Fruit fly (Drosophila melanogaster): ENCODE results near the gene corolla.

corolla gene

dm6 chrX:17629317-17629716, 2.5 kb downstream of the corolla start, which contains the start of gene CG8326:
Gene CG8326 (minus strand): TSS chrX:17629492.
- TF ChIP-seq noc (tag; optimal IDR thresholded peaks at IDR 0.05) = no peak

- peak; percentile 10 for TF ChIP-seq noc (tag; optimal IDR thresholded peaks at IDR 0.05)
Observed at dm6 chrX:17627090-17627992, 4.5 kb downstream of the corolla start, which contains the start of gene stas. Gene stas (minus strand): TSS chrX:17627895.

DNA sequence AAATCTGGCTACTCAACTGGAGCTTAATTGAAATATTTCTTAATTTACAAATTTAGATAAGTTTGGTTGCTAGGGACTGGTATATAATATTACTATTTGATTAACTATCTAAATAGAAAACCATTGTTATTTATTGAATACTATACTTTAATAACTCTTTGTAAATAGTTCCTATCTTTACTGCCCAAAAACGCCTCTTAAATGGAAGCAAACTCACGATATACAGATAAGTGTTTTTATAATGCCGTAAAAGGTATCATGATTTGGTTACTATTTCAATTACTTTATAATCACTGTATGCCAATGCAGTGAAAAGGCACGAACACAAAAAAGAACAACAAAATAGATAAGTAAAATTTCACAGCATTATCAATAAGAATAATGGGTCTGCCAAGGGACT, 6.0 kb downstream of the corolla start:
- TF ChIP-seq noc (tag; optimal IDR thresholded peaks at IDR 0.05) = peak; percentile 31

dm6 chrX:17624983-17625401, 6.9 kb downstream of the corolla start:
- TF ChIP-seq noc (tag; optimal IDR thresholded peaks at IDR 0.05) = peak; percentile 97

DNA sequence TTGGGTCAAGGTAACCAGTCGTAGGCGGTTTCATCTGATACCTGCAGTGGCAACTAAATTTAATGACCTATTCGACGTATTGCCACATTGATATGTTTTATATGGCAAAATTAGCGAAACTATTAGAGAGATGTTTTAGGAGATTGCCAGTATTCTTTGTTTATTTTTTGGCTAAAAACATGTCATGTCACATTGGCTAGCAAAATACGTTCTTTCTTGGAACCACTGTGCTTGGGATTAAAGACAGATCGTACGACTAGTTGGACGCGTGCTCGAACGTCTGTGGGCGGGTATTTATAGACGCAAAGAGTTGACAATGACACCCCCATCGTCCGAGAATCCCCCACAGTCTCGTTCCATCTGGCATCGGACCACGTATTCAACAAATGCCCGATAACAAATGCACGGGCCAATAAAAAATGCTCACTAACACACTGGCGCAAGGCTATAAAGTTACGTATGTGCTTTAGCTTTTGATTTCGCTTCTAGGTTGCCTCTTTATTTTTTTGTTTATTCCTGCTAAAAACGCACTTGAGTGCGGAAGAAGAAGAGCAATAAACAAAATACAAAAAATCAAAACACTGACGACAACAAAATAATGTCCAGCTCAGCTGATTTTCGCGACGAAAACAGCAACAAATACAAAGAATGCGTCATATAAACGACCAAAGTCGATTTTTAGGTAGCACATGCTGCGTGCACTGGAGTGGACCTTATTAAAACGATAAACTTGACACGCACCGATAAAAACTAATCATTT, 7.4 kb downstream of the corolla start:
- no peak for TF ChIP-seq noc (tag; optimal IDR thresholded peaks at IDR 0.05)

- TF ChIP-seq noc (tag; optimal IDR thresholded peaks at IDR 0.05) = no peak
Observed at dm6 chrX:17622187-17622586, 9.7 kb downstream of the corolla start.

DNA sequence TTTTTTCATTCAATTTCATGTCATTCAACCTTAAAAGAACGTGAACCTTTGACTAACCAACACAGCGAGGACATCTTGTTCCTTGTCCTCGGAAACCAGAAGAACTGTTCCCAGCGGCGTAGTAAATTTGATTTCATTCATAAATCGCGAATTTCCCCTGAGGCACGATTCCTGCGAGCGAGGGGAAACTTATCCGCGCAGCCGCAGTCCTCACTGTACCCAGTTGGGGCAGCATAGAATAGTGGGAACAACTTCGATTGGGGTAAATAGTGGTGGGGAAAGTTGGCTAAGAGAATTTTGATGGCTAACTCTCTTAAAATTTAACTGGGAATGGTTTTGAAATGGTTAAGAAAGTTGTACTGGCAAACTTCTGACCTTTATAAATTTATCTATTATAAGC, 20.4 kb downstream of the corolla start:
- TF ChIP-seq noc (tag; optimal IDR thresholded peaks at IDR 0.05) = no peak

dm6 chrX:17602466-17602865, 29.4 kb downstream of the corolla start:
- TF ChIP-seq noc (tag; optimal IDR thresholded peaks at IDR 0.05) = no peak

DNA sequence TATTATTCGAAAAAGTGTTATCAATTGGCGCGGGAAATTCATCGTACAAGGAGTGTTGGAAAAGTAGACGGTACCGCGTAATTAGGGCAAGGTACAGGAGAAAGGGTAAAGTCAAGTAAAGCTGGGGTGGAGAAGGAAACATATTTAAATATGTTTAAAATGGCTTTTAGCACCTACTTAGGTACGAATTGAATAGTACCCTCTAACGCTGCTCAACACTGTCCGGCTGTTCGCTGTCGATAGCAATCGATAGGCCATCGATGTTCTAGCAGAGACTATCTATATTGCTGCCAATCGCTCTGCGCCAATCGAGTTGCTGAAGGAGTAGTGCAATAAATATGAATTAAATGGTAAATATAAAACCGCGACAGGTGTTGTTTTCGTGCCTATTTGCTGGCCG, 32.5 kb downstream of the corolla start, which contains the start of gene X11L:
X11L (plus strand) TSS at position 279 of the 400 bp plus-strand sequence.
- TF ChIP-seq noc (tag; optimal IDR thresholded peaks at IDR 0.05) = no peak

dm6 chrX:17597622-17598021, 34.2 kb downstream of the corolla start:
- TF ChIP-seq noc (tag; optimal IDR thresholded peaks at IDR 0.05) = no peak

DNA sequence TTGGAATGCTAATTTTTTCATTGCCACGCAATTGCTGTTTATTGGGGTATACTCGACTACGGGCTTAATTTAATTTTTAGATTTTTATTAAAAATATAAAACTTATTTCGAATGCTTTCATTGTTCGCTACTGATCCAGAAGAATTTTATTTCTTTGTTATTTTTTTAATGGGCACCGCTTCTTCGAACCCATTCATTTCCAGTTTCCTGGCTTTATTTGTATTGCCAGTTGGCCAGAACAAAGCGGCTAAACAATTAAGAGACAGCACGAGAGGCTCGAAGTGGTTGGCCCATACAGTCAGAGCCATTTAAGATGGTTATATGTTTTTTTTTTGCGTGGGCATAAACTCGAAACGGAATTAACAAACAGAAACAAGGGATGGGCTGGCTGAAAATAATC, 36.0 kb downstream of the corolla start:
- TF ChIP-seq noc (tag; optimal IDR thresholded peaks at IDR 0.05) = peak; percentile 88

dm6 chrX:17594745-17595144, 37.1 kb downstream of the corolla start:
- no peak for TF ChIP-seq noc (tag; optimal IDR thresholded peaks at IDR 0.05)

- no peak for TF ChIP-seq noc (tag; optimal IDR thresholded peaks at IDR 0.05)
Observed at dm6 chrX:17588565-17588964, 43.3 kb downstream of the corolla start, which contains the start of gene CG12992. Gene CG12992 (plus strand): TSS chrX:17588865.

DNA sequence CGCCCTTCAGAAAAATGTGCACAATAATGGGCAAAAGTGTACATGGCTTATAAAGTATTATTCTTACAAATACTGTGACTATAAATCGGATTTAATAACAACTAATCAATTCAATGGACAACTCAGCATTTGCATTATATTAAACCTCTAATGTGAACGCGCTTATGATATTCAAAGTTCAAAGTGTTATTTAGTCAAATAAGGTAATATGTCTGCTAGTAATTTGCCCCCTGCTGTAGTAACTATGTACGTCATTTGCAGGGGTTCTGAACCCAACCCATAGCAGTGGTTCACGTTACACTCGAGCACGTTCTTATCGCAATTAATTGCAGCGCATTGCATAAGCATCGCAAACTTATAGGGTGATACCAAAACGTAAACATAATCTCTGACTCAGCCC, 43.7 kb downstream of the corolla start:
- no peak for TF ChIP-seq noc (tag; optimal IDR thresholded peaks at IDR 0.05)

- no peak for TF ChIP-seq noc (tag; optimal IDR thresholded peaks at IDR 0.05)
Observed at dm6 chrX:17585892-17586291, 46.0 kb downstream of the corolla start.

dm6 chrX:17583706-17584105, 48.1 kb downstream of the corolla start:
- TF ChIP-seq noc (tag; optimal IDR thresholded peaks at IDR 0.05) = no peak

dm6 chrX:17582650-17583049, 49.2 kb downstream of the corolla start:
- TF ChIP-seq noc (tag; optimal IDR thresholded peaks at IDR 0.05) = no peak

All from whole organism, larva.